Worm (Caenorhabditis elegans): ENCODE data around the gene F46H5.2.

- TF ChIP-seq him-1 (tag; optimal IDR thresholded peaks at IDR 0.05) = no peak
- no peak for TF ChIP-seq W03F9.2 (tag; optimal IDR thresholded peaks at IDR 0.05)
- no peak for TF ChIP-seq dao-5 (tag; optimal IDR thresholded peaks at IDR 0.05)
Observed at ce11 chrX:7283136-7283535, 17.7 kb downstream of the F46H5.2 start.

Data from whole organism, L4/young adult.